Fruit fly (Drosophila melanogaster): ENCODE data around the gene mRpL22.

mRpL22 gene

dm6 chrX:16833097-16833496, 49.4 kb downstream of the mRpL22 start (continued):
- peak; percentile 73 for TF ChIP-seq tin (GFP tag; optimal IDR thresholded peaks at IDR 0.05)
- no peak for TF ChIP-seq Dref (GFP tag; IDR thresholded peaks at IDR 0.05)
- TF ChIP-seq fd96Cb (tag; optimal IDR thresholded peaks at IDR 0.05): peak; percentile 79
- TF ChIP-seq stc (GFP tag; IDR thresholded peaks at IDR 0.05): peak; percentile 76
- peak; percentile 82 for TF ChIP-seq PHDP (tag; optimal IDR thresholded peaks at IDR 0.05)
- TF ChIP-seq Med (GFP tag): peak; percentile 90
- no peak for TF ChIP-seq gro (GFP tag; optimal IDR thresholded peaks at IDR 0.05)
- TF ChIP-seq cwo (GFP tag; optimal IDR thresholded peaks at IDR 0.05): peak; percentile 36
- TF ChIP-seq rib (GFP tag; IDR thresholded peaks at IDR 0.05): no peak
- TF ChIP-seq unpg (GFP tag; optimal IDR thresholded peaks at IDR 0.05): peak; percentile 83
- no peak for TF ChIP-seq hb (GFP tag; IDR thresholded peaks at IDR 0.05; ENCODE audit: partially characterized antibody)
- peak; percentile 51; the same call in 1 of the 3 replicates for TF ChIP-seq ase (GFP tag; IDR thresholded peaks at IDR 0.05)
- TF ChIP-seq nau (GFP tag; optimal IDR thresholded peaks at IDR 0.05): peak; percentile 57
- TF ChIP-seq CG32532 (GFP tag; IDR thresholded peaks at IDR 0.05): peak; percentile 61
- no peak for TF ChIP-seq hth (optimal IDR thresholded peaks at IDR 0.05)
- TF ChIP-seq CG11093 (GFP tag; IDR thresholded peaks at IDR 0.05): 0 out of 3 replicates have a peak, but pooled peaks have one; percentile 15
- peak; percentile 16 for TF ChIP-seq HmgZ (tag; optimal IDR thresholded peaks at IDR 0.05)
- TF ChIP-seq CG11247 (GFP tag; IDR thresholded peaks at IDR 0.05): peak; percentile 75
- peak; percentile 10 for TF ChIP-seq sqz (GFP tag; optimal IDR thresholded peaks at IDR 0.05)
- TF ChIP-seq pan (optimal IDR thresholded peaks at IDR 0.05): no peak
- TF ChIP-seq pan (GFP tag; optimal IDR thresholded peaks at IDR 0.05 in 1 of 2, IDR thresholded peaks at IDR 0.05 in 1 of 2): peak in 1 of 2 experiments; percentile 70
- TF ChIP-seq CG12155 (GFP tag; optimal IDR thresholded peaks at IDR 0.05): peak; percentile 43
- peak; percentile 64 for TF ChIP-seq HHEX (GFP tag; optimal IDR thresholded peaks at IDR 0.05)
- TF ChIP-seq CG12942 (GFP tag; optimal IDR thresholded peaks at IDR 0.05): peak; percentile 53
- TF ChIP-seq lbe (GFP tag; optimal IDR thresholded peaks at IDR 0.05): no peak
- TF ChIP-seq CG12391 (tag; optimal IDR thresholded peaks at IDR 0.05): peak; percentile 76
- TF ChIP-seq sens-2 (GFP tag; IDR thresholded peaks at IDR 0.05): peak; percentile 59; the same call in 1 of the 2 replicates
- TF ChIP-seq CG9817 (tag; optimal IDR thresholded peaks at IDR 0.05): peak; percentile 63
- TF ChIP-seq tap (tag; optimal IDR thresholded peaks at IDR 0.05): peak; percentile 76
- no peak for TF ChIP-seq vnd (GFP tag; IDR thresholded peaks at IDR 0.05; ENCODE audit: partially characterized antibody)
- no peak for TF ChIP-seq CG4282 (GFP tag; optimal IDR thresholded peaks at IDR 0.05)
- TF ChIP-seq Lhr (GFP tag; optimal IDR thresholded peaks at IDR 0.05): peak; percentile 45
- TF ChIP-seq ac (GFP tag; optimal IDR thresholded peaks at IDR 0.05): no peak
- no peak for TF ChIP-seq CG10431 (GFP tag; optimal IDR thresholded peaks at IDR 0.05)
- TF ChIP-seq Rfx (GFP tag; IDR thresholded peaks at IDR 0.05): peak; percentile 68
- TF ChIP-seq CG12104 (GFP tag; optimal IDR thresholded peaks at IDR 0.05): peak; percentile 30
- no peak for TF ChIP-seq klu (GFP tag; IDR thresholded peaks at IDR 0.05)
- TF ChIP-seq CG11456 (GFP tag; IDR thresholded peaks at IDR 0.05): peak; percentile 68
- peak; percentile 4 for TF ChIP-seq CG10274 (GFP tag; optimal IDR thresholded peaks at IDR 0.05)
- peak; percentile 84 for TF ChIP-seq CG7839 (tag; optimal IDR thresholded peaks at IDR 0.05)
- TF ChIP-seq CG17359 (tag; optimal IDR thresholded peaks at IDR 0.05): peak; percentile 81

- TF ChIP-seq CG17361 (GFP tag; IDR thresholded peaks at IDR 0.05): peak; percentile 76
- no peak for TF ChIP-seq Adf1 (GFP tag; IDR thresholded peaks at IDR 0.05)
- peak; percentile 78 for TF ChIP-seq Drgx (GFP tag; IDR thresholded peaks at IDR 0.05)
- peak; percentile 53 for TF ChIP-seq CG30403 (GFP tag; optimal IDR thresholded peaks at IDR 0.05)
- peak; percentile 39 for TF ChIP-seq Bteb2 (GFP tag; optimal IDR thresholded peaks at IDR 0.05)
- TF ChIP-seq kah (GFP tag; optimal IDR thresholded peaks at IDR 0.05): no peak
- TF ChIP-seq gcm (GFP tag; optimal IDR thresholded peaks at IDR 0.05): peak; percentile 42
- peak; percentile 44; the same call in 1 of the 2 replicates for TF ChIP-seq ttk (GFP tag; IDR thresholded peaks at IDR 0.05)
- TF ChIP-seq en (GFP tag; optimal IDR thresholded peaks at IDR 0.05): no peak
- TF ChIP-seq zen (tag; optimal IDR thresholded peaks at IDR 0.05): no peak
- TF ChIP-seq tap (tag; optimal IDR thresholded peaks at IDR 0.05): no peak
- TF ChIP-seq Abd-B (GFP tag; optimal IDR thresholded peaks at IDR 0.05): peak; percentile 11
- peak; percentile 45 for TF ChIP-seq Hmr (GFP tag; optimal IDR thresholded peaks at IDR 0.05)
- TF ChIP-seq NC2β (GFP tag; optimal IDR thresholded peaks at IDR 0.05): no peak
Measured at dm6 chrX:16834259-16834658, 50.5 kb downstream of the mRpL22 start.

Measured in whole organism, embryonic.